Fruit fly (Drosophila melanogaster): ENCODE measurements around the gene CG46457.

dm6 chr3R:13523435-13523834 is 5.7 kb downstream of the CG46457 start, which contains the start of gene CG12538:
- TF ChIP-seq CTCF (optimal IDR thresholded peaks at IDR 0.05) (no peak), CG8478 (optimal IDR thresholded peaks at IDR 0.05) (no peak)

All from S2 (cell line).